Fruit fly (Drosophila melanogaster): ENCODE data around the gene Lint-O.

DNA sequence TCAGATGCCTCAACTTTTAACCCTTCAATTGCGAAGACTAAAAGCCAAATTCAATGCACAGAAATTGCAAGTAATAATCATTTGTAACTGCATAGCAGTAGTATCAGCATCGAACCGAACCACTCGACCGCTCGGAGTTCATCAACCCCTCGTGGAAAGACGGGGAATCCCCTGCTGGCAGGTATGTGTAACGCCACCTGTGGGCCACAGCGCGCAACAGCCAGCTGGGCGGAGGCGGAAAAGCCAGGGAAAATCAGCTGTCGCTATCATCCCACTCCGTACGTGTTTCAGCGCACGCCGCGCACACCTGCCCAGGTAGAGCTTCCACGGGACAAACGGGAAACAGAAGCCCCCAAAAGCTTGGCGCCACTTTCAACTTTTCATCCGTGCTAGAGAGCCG lies 14.1 kb upstream of the Lint-O start:
- TF ChIP-seq br (optimal IDR thresholded peaks at IDR 0.05) (no peak), CG31224 (GFP tag; IDR thresholded peaks at IDR 0.05) (no peak), Gug (GFP tag; IDR thresholded peaks at IDR 0.05) (no peak), CG31388 (GFP tag; optimal IDR thresholded peaks at IDR 0.05) (no peak), CG5953 (GFP tag; IDR thresholded peaks at IDR 0.05) (no peak), mam (GFP tag; optimal IDR thresholded peaks at IDR 0.05) (no peak)
